Worm (Caenorhabditis elegans): ENCODE data around the gene F54D12.1.

DNA sequence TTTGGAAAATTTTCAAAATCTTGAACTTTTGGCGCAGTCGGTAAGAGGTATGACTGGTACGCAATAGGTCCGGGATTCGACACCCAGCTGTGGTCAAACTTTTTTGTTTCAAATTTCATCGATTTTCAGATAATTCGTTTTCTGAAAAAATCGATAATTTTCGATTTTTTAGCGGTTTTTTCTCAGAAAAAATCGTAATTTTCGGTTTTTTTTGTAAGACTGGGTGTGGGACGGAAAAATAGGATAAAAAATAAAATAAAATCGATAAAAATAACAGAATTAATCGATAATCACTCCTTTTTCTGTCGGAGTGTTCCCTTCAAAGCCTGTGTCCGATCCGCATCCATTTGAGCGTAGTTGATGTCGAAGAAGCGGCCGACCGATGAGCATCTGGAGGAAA is 31.4 kb upstream of the F54D12.1 start:
- TF ChIP-seq pha-4 (tag; optimal IDR thresholded peaks at IDR 0.05) = no peak
- no peak for TF ChIP-seq nhr-25 (tag; optimal IDR thresholded peaks at IDR 0.05)
- no peak for TF ChIP-seq fkh-10 (GFP tag; optimal IDR thresholded peaks at IDR 0.05)
- no peak for TF ChIP-seq lin-39 (tag; optimal IDR thresholded peaks at IDR 0.05)

Data from whole organism, L3 larva.